Worm (Caenorhabditis elegans) whole organism, young adult: ENCODE results near the gene atln-1.
"Not testable (repeated sequence)": the region's sequence is repeated elsewhere in the genome, so short reads cannot be mapped to it uniquely, and the experiment has no call there.

Experiments used
- B0019.2 ChIP-seq: fragments of 200-800 bp; sonication (Bioruptor generic); conservative IDR thresholded peaks from 2 replicates; pipeline ENCODE4 v1.3.6; 2022; ENCODE audit warnings: missing genetic modification reagents, missing genetic modification characterization, missing compliant biosample characterization
- B0336.3 ChIP-seq: fragments of 200-800 bp; sonication (Bioruptor generic); IDR thresholded peaks from 2 replicates; pipeline ENCODE4 v1.3.6; 2022; ENCODE audit warnings: missing genetic modification characterization, missing compliant biosample characterization
- F22D6.2 ChIP-seq: sonication (generic microtip); optimal IDR thresholded peaks from 2 replicates; lab custom pipeline; 2016; ENCODE audit warnings: mild to moderate bottlenecking, missing genetic modification characterization, missing compliant biosample characterization
- F33H1.4 ChIP-seq: fragments of 200-800 bp; sonication (Bioruptor generic); IDR thresholded peaks from 2 replicates; pipeline ENCODE4 v1.3.6; 2022; ENCODE audit warnings: missing genetic modification reagents, missing genetic modification characterization, missing compliant biosample characterization
- F37B4.10 ChIP-seq: fragments of 200-800 bp; sonication (Bioruptor generic); IDR thresholded peaks from 2 replicates; pipeline ENCODE4 v1.3.6; 2022; ENCODE audit warnings: missing genetic modification characterization, missing compliant biosample characterization
- F39B2.1 ChIP-seq: fragments of 200-800 bp; sonication (Bioruptor generic); IDR thresholded peaks from 2 replicates; pipeline ENCODE4 v1.3.6; 2022; ENCODE audit warnings: missing genetic modification reagents, missing genetic modification characterization, missing compliant biosample characterization
- F49E8.2 ChIP-seq: sonication (generic microtip); optimal IDR thresholded peaks from 3 replicates; lab custom pipeline; 2017; ENCODE audit warnings: missing genetic modification characterization, mild to moderate bottlenecking, missing compliant biosample characterization, antibody characterized with exemption, moderate library complexity; ENCODE audit not compliant: insufficient read depth
- F52B5.7 ChIP-seq: sonication (generic microtip); optimal IDR thresholded peaks from 2 replicates; lab custom pipeline; 2016; ENCODE audit warnings: mild to moderate bottlenecking, missing genetic modification characterization, missing compliant biosample characterization
- F55B11.4 ChIP-seq: sonication (generic microtip); optimal IDR thresholded peaks from 2 replicates; lab custom pipeline; 2016; ENCODE audit warnings: missing compliant biosample characterization, missing genetic modification characterization, borderline replicate concordance; ENCODE audit not compliant: insufficient read depth
- K11D2.4 ChIP-seq: fragments of 200-800 bp; sonication (Bioruptor generic); IDR thresholded peaks from 2 replicates; pipeline ENCODE4 v1.3.6; 2022; ENCODE audit warnings: missing genetic modification reagents, missing genetic modification characterization, missing compliant biosample characterization
- T26A5.8 ChIP-seq: sonication (generic microtip); optimal IDR thresholded peaks from 2 replicates; lab custom pipeline; 2016; ENCODE audit warnings: missing genetic modification characterization, missing compliant biosample characterization
- Y53G8AR.9 ChIP-seq: fragments of 200-800 bp; sonication (Bioruptor generic); conservative IDR thresholded peaks from 2 replicates; pipeline ENCODE4 v1.3.6; 2022; ENCODE audit warnings: missing genetic modification reagents, missing genetic modification characterization, missing compliant biosample characterization
- Y56A3A.18 ChIP-seq: fragments of 200-800 bp; sonication (Bioruptor generic); IDR thresholded peaks from 2 replicates; pipeline ENCODE4 v1.3.6; 2022; ENCODE audit warnings: missing genetic modification reagents, missing genetic modification characterization, missing compliant biosample characterization
- Y67H2A.10 ChIP-seq: fragments of 200-800 bp; sonication (Bioruptor generic); conservative IDR thresholded peaks from 2 replicates; pipeline ENCODE4 v1.3.6; 2022; ENCODE audit warnings: missing genetic modification reagents, missing genetic modification characterization, missing compliant biosample characterization
- ZK185.1 ChIP-seq: sonication (generic microtip); optimal IDR thresholded peaks from 2 replicates; lab custom pipeline; 2016; ENCODE audit warnings: mild to moderate bottlenecking, missing genetic modification characterization, missing compliant biosample characterization; ENCODE audit not compliant: poor library complexity, severe bottlenecking
- aptf-3 ChIP-seq: fragments of 200-800 bp; sonication (Bioruptor generic); IDR thresholded peaks from 2 replicates; pipeline ENCODE4 v1.3.6; 2022; ENCODE audit warnings: missing genetic modification characterization, missing compliant biosample characterization
- athp-1 ChIP-seq: sonication (generic microtip); optimal IDR thresholded peaks from 2 replicates; lab custom pipeline; 2017; ENCODE audit warnings: mild to moderate bottlenecking, missing genetic modification characterization, missing compliant biosample characterization
- cebp-1 ChIP-seq, 2 experiments: fragments of 200-800 bp in 1 of 2; sonication (Bioruptor generic) in 1 of 2; sonication (generic microtip) in 1 of 2; IDR thresholded peaks in 1 of 2; optimal IDR thresholded peaks in 1 of 2; 2 replicates each; pipeline versions ENCODE4 v1.3.6 to Lab custom; 2017 to 2022; ENCODE audit warnings: missing compliant biosample characterization in 2 of 2, missing genetic modification characterization in 2 of 2, mild to moderate bottlenecking in 1 of 2, missing genetic modification reagents in 1 of 2, moderate library complexity in 1 of 2
- chd-7 ChIP-seq: sonication (generic microtip); optimal IDR thresholded peaks from 2 replicates; lab custom pipeline; 2016; ENCODE audit warnings: mild to moderate bottlenecking, missing genetic modification characterization, moderate library complexity, missing compliant biosample characterization
- dpff-1 ChIP-seq: sonication (generic microtip); optimal IDR thresholded peaks from 2 replicates; lab custom pipeline; 2017; ENCODE audit warnings: mild to moderate bottlenecking, missing genetic modification characterization, missing compliant biosample characterization
- ekl-4 ChIP-seq: fragments of 200-800 bp; sonication (Bioruptor generic); IDR thresholded peaks from 2 replicates; pipeline ENCODE4 v1.3.6; 2022; ENCODE audit warnings: missing genetic modification reagents, missing genetic modification characterization, missing compliant biosample characterization
- gei-17 ChIP-seq: fragments of 200-800 bp; sonication (Bioruptor generic); optimal IDR thresholded peaks from 2 replicates; lab custom pipeline; 2018; ENCODE audit warnings: mild to moderate bottlenecking, missing genetic modification characterization, missing compliant biosample characterization
- hlh-12 ChIP-seq: sonication (generic microtip); optimal IDR thresholded peaks from 2 replicates; lab custom pipeline; 2016; ENCODE audit warnings: missing genetic modification characterization, missing compliant biosample characterization
- hmg-1.2 ChIP-seq: fragments of 200-800 bp; sonication (Bioruptor generic); IDR thresholded peaks from 2 replicates; pipeline ENCODE4 v1.3.6; 2022; ENCODE audit warnings: missing genetic modification reagents, missing genetic modification characterization, missing compliant biosample characterization
- lin-26 ChIP-seq: fragments of 200-800 bp; sonication (Bioruptor generic); IDR thresholded peaks from 2 replicates; pipeline ENCODE4 v1.3.6; 2022; ENCODE audit warnings: missing genetic modification reagents, missing genetic modification characterization, missing compliant biosample characterization
- madf-8 ChIP-seq: fragments of 200-800 bp; sonication (Bioruptor generic); conservative IDR thresholded peaks from 2 replicates; pipeline ENCODE4 v1.3.6; 2022; ENCODE audit warnings: missing genetic modification reagents, missing genetic modification characterization, missing compliant biosample characterization
- mes-4 ChIP-seq: sonication (generic microtip); optimal IDR thresholded peaks from 2 replicates; lab custom pipeline; 2016; ENCODE audit warnings: missing genotype, missing genetic modification characterization, missing compliant biosample characterization
- nfya-1 ChIP-seq: sonication (generic microtip); optimal IDR thresholded peaks from 2 replicates; lab custom pipeline; 2017; ENCODE audit warnings: antibody characterized with exemption, missing compliant biosample characterization, missing genetic modification characterization, borderline replicate concordance; ENCODE audit not compliant: insufficient read depth
- nhr-179 ChIP-seq: sonication (generic microtip); optimal IDR thresholded peaks from 2 replicates; lab custom pipeline; 2016; ENCODE audit warnings: mild to moderate bottlenecking, missing genetic modification characterization, missing compliant biosample characterization
- nhr-90 ChIP-seq: sonication (generic microtip); optimal IDR thresholded peaks from 2 replicates; lab custom pipeline; 2016; ENCODE audit warnings: missing genotype, mild to moderate bottlenecking, missing genetic modification characterization, missing compliant biosample characterization
- pbrm-1 ChIP-seq: fragments of 200-800 bp; sonication (Bioruptor generic); IDR thresholded peaks from 2 replicates; pipeline ENCODE4 v1.3.6; 2022; ENCODE audit warnings: missing genetic modification reagents, missing genetic modification characterization, missing compliant biosample characterization
- repo-1 ChIP-seq: sonication (generic microtip); optimal IDR thresholded peaks from 2 replicates; lab custom pipeline; 2017; ENCODE audit warnings: mild to moderate bottlenecking, missing genetic modification characterization, missing compliant biosample characterization
- snpc-3.4 ChIP-seq: sonication (generic microtip); optimal IDR thresholded peaks from 2 replicates; lab custom pipeline; 2017; ENCODE audit warnings: missing genetic modification characterization, mild to moderate bottlenecking, missing compliant biosample characterization, antibody characterized with exemption, moderate library complexity, missing genotype, missing genetic modification reagents
- sptf-2 ChIP-seq: fragments of 200-800 bp; sonication (Bioruptor generic); optimal IDR thresholded peaks from 2 replicates; lab custom pipeline; 2018; ENCODE audit warnings: mild to moderate bottlenecking, missing genetic modification characterization, missing compliant biosample characterization
- zim-3 ChIP-seq: sonication (generic microtip); optimal IDR thresholded peaks from 2 replicates; lab custom pipeline; 2017; ENCODE audit warnings: mild to moderate bottlenecking, missing genetic modification characterization, moderate library complexity, missing compliant biosample characterization
- ztf-25 ChIP-seq: fragments of 200-800 bp; sonication (Bioruptor generic); IDR thresholded peaks from 2 replicates; pipeline ENCODE4 v1.3.6; 2022; ENCODE audit warnings: missing genetic modification reagents, missing genetic modification characterization, missing compliant biosample characterization
- ztf-26 ChIP-seq: sonication (generic microtip); optimal IDR thresholded peaks from 2 replicates; lab custom pipeline; 2017; ENCODE audit warnings: missing genetic modification characterization, missing compliant biosample characterization
- ztf-3 ChIP-seq: fragments of 200-800 bp; sonication (Bioruptor generic); optimal IDR thresholded peaks from 2 replicates; lab custom pipeline; 2018; ENCODE audit warnings: mild to moderate bottlenecking, missing genetic modification characterization, missing compliant biosample characterization

Gene atln-1

DNA sequence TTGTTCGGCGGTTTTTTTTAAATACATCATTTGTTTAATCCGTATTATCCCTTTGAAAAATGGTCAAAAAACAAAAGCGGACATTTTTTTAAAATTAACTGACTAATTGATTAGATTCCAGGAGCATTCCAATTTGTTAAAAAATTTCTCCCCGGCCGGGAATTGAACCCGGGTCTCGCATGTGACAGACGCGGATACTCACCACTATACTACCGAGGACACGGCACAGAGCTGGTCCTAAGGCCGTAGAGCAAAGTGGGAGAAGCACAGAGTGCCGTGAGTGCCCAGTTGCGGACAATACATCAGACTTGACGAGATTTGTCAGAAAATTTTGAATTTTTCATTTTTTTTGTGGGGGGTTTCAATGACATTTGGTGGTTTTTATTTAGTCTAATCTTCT is 12.5 kb downstream of the atln-1 start (continued):
- TF ChIP-seq F33H1.4 (GFP tag; lab: Robert Waterston, UW) (peak; percentile 38; the same call in 1 of the 2 replicates), repo-1 (tag; lab: Kevin White, UChicago) (no peak), nfya-1 (tag; lab: Kevin White, UChicago) (no peak), chd-7 (tag; lab: Kevin White, UChicago) (peak; percentile 35), cebp-1 (GFP tag; IDR thresholded peaks at IDR 0.05; lab: Robert Waterston, UW) (no peak), cebp-1 (tag; optimal IDR thresholded peaks at IDR 0.05; lab: Kevin White, UChicago) (peak; percentile 43), B0336.3 (GFP tag; lab: Robert Waterston, UW) (no peak), F39B2.1 (GFP tag; lab: Robert Waterston, UW) (no peak), B0019.2 (GFP tag; lab: Robert Waterston, UW) (no peak), Y53G8AR.9 (GFP tag; lab: Robert Waterston, UW) (0 out of 2 replicates have a peak, but pooled peaks have one; percentile 19), hmg-1.2 (GFP tag; lab: Robert Waterston, UW) (peak; percentile 67), ztf-3 (no peak), aptf-3 (GFP tag; lab: Robert Waterston, UW) (no peak), lin-26 (GFP tag; lab: Robert Waterston, UW) (peak; percentile 83), ekl-4 (GFP tag; lab: Robert Waterston, UW) (no peak), ZK185.1 (peak; percentile 12), athp-1 (tag; lab: Kevin White, UChicago) (peak; percentile 11), F22D6.2 (tag; lab: Kevin White, UChicago) (no peak), F37B4.10 (GFP tag; lab: Robert Waterston, UW) (no peak), Y67H2A.10 (no peak), T26A5.8 (tag; lab: Kevin White, UChicago) (no peak), F49E8.2 (tag; lab: Kevin White, UChicago) (peak; percentile 68), gei-17 (GFP tag; lab: Kevin White, UChicago) (no peak), Y56A3A.18 (GFP tag; lab: Robert Waterston, UW) (no peak), F55B11.4 (tag; lab: Kevin White, UChicago) (no peak), snpc-3.4 (peak; percentile 80), ztf-25 (GFP tag; lab: Robert Waterston, UW) (peak; percentile 76; the same call in 1 of the 2 replicates), zim-3 (tag; lab: Kevin White, UChicago) (no peak), nhr-179 (tag; lab: Kevin White, UChicago) (no peak), dpff-1 (tag; lab: Kevin White, UChicago) (no peak), nhr-90 (tag; lab: Kevin White, UChicago) (peak; percentile 71), K11D2.4 (GFP tag; lab: Robert Waterston, UW) (0 out of 2 replicates have a peak, but pooled peaks have one; percentile 28), mes-4 (tag; lab: Kevin White, UChicago) (no peak), pbrm-1 (GFP tag; lab: Robert Waterston, UW) (0 out of 2 replicates have a peak, but pooled peaks have one; percentile 46), sptf-2 (GFP tag; lab: Kevin White, UChicago) (no peak), F52B5.7 (tag; lab: Kevin White, UChicago) (peak; percentile 17), ztf-26 (tag; lab: Kevin White, UChicago) (no peak)

DNA sequence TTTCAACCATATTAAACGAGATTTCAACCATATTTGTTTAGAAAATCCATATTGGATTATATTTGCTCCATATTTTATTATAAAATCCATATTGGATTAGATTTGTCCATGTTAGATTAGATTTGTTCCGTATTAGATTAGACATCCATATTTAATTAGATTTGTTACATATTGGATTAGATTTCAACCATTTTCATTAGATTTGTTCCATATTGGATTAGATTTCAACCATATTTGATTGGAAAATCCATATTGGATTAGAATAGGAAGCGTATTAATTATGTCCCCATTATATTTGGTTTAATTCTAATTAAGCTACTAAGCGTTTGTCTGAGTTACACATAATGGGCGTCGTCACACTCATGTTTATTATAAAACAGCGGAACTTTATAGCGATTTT is 13.1 kb downstream of the atln-1 start, which contains the start of gene Y54G2A.44:
Gene Y54G2A.44, plus strand, starts transcription at position 301 of the 400 bp plus-strand sequence.
- TF ChIP-seq snpc-3.4; hlh-12 (tag; lab: Kevin White, UChicago); madf-8 (GFP tag; lab: Robert Waterston, UW): not testable (repeated sequence)
